Fruit fly (Drosophila melanogaster) whole organism, adult: ENCODE data around the gene CG31915.

ENCODE experiments used
- CG11617 ChIP-seq: fragments of 200-800 bp; sonication (Bioruptor generic); optimal IDR thresholded peaks from 2 replicates; lab custom pipeline; 2017; ENCODE audit warnings: mild to moderate bottlenecking, missing biosample characterization, missing genetic modification reagents, missing genetic modification characterization
- CG12768 ChIP-seq: fragments of 200-800 bp; sonication (Bioruptor generic); optimal IDR thresholded peaks from 2 replicates; lab custom pipeline; 2017; ENCODE audit warnings: missing biosample characterization, missing genetic modification characterization, mild to moderate bottlenecking, moderate library complexity, missing genetic modification reagents
- CG14711 ChIP-seq: fragments of 200-800 bp; sonication (Bioruptor generic); optimal IDR thresholded peaks from 2 replicates; lab custom pipeline; 2018; ENCODE audit warnings: missing biosample characterization, mild to moderate bottlenecking, missing genetic modification characterization, moderate library complexity
- CG1620 ChIP-seq: fragments of 200-800 bp; sonication (Bioruptor generic); optimal IDR thresholded peaks from 2 replicates; lab custom pipeline; 2016; ENCODE audit warnings: missing biosample characterization, missing genetic modification characterization
- CG33017 ChIP-seq: fragments of 200-800 bp; sonication (Bioruptor generic); optimal IDR thresholded peaks from 2 replicates; lab custom pipeline; 2018; ENCODE audit warnings: missing biosample characterization, mild to moderate bottlenecking, missing genetic modification characterization, moderate library complexity
- CG5204 ChIP-seq: fragments of 200-800 bp; sonication (Bioruptor generic); optimal IDR thresholded peaks from 2 replicates; lab custom pipeline; 2016; ENCODE audit warnings: missing biosample characterization, missing genetic modification characterization
- CG7045 ChIP-seq: fragments of 200-800 bp; sonication (Bioruptor generic); optimal IDR thresholded peaks from 2 replicates; lab custom pipeline; 2017; ENCODE audit warnings: missing biosample characterization, mild to moderate bottlenecking, missing genetic modification characterization
- CG7101 ChIP-seq: fragments of 200-800 bp; sonication (Bioruptor generic); optimal IDR thresholded peaks from 2 replicates; lab custom pipeline; 2018; ENCODE audit warnings: missing biosample characterization, mild to moderate bottlenecking, missing genetic modification characterization, moderate library complexity
- Clk ChIP-seq: fragments of 200-800 bp; sonication (Bioruptor generic); optimal IDR thresholded peaks from 2 replicates; lab custom pipeline; 2017; ENCODE audit warnings: missing biosample characterization, missing genetic modification characterization
- Crg-1 ChIP-seq: fragments of 200-800 bp; sonication (Bioruptor generic); optimal IDR thresholded peaks from 2 replicates; lab custom pipeline; 2016; ENCODE audit warnings: missing biosample characterization, missing genetic modification characterization
- Hr96 ChIP-seq: fragments of 200-800 bp; sonication (Bioruptor generic); optimal IDR thresholded peaks from 2 replicates; lab custom pipeline; 2016; ENCODE audit warnings: missing biosample characterization, missing genetic modification characterization
- Mnt ChIP-seq: fragments of 200-800 bp; sonication (Bioruptor generic); optimal IDR thresholded peaks from 2 replicates; lab custom pipeline; 2016; ENCODE audit warnings: missing biosample characterization, mild to moderate bottlenecking, missing genetic modification characterization
- bab1 ChIP-seq: fragments of 200-800 bp; sonication (Bioruptor generic); optimal IDR thresholded peaks from 3 replicates; lab custom pipeline; 2019; ENCODE audit warnings: missing biosample characterization, mild to moderate bottlenecking, missing genetic modification characterization, moderate library complexity
- cic ChIP-seq: fragments of 200-800 bp; sonication (Bioruptor generic); optimal IDR thresholded peaks from 2 replicates; lab custom pipeline; 2017; ENCODE audit warnings: missing biosample characterization, mild to moderate bottlenecking, missing genetic modification characterization, moderate library complexity
- cnc ChIP-seq, 2 experiments: fragments of >200 bp; optimal IDR thresholded peaks; 2 replicates each; lab custom pipeline; 2017
- kay ChIP-seq: fragments of 200-800 bp; sonication (Bioruptor generic); peaks from one replicate; lab custom pipeline; 2016; ENCODE audit warnings: missing biosample characterization, missing genetic modification characterization, borderline replicate concordance
- ovo ChIP-seq: fragments of 200-800 bp; sonication (Bioruptor generic); optimal IDR thresholded peaks from 2 replicates; lab custom pipeline; 2016; ENCODE audit warnings: missing biosample characterization, missing genetic modification characterization
- pad ChIP-seq: fragments of 200-800 bp; sonication (Bioruptor generic); optimal IDR thresholded peaks from 3 replicates; lab custom pipeline; 2017; ENCODE audit warnings: missing biosample characterization, missing genetic modification characterization, mild to moderate bottlenecking, moderate library complexity, missing genetic modification reagents
- tj ChIP-seq: fragments of 200-800 bp; sonication (Bioruptor generic); optimal IDR thresholded peaks from 3 replicates; lab custom pipeline; 2017; ENCODE audit warnings: missing biosample characterization, mild to moderate bottlenecking, missing genetic modification characterization, moderate library complexity
- toe ChIP-seq: fragments of 200-800 bp; sonication (Bioruptor generic); optimal IDR thresholded peaks from 2 replicates; lab custom pipeline; 2016; ENCODE audit warnings: missing biosample characterization, missing genetic modification characterization

CG31915 gene

DNA sequence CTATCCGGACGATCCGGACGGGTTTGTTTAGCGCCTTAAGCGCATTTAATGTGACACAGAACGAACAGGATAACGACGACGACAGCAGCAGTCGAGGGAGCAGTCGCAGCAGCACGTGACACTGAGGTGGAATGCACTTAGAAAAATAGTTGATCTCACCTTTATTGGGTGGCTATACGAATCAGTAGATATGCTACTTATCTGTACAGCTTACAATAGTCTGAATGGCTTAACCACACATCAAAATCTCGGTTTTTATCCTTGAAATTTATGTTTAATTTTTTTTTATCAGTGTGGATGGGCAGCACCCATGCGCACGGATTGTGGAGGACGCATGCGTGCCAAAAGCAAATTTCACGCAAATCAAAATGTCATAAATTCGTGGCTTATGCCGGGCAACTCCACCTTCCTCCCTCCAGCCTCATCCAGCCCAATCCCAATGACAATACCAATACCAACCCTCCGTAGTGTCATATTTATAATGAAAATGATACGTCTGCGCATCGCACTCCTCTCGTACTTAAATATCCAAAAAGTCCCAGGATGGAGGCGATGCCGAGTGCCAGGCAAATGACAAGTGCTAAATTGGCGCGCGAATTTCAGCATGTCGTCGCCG lies 20.0 kb upstream of the CG31915 start:
- TF ChIP-seq ovo (GFP tag; lab: Kevin White, UChicago) (no peak), CG33017 (tag; lab: Kevin White, UChicago) (no peak), toe (no peak), cic (GFP tag; lab: Kevin White, UChicago) (no peak), CG5204 (GFP tag; lab: Kevin White, UChicago) (no peak), bab1 (no peak), CG7101 (tag; lab: Kevin White, UChicago) (no peak), Clk (GFP tag; lab: Kevin White, UChicago) (no peak), pad (GFP tag; lab: Kevin White, UChicago) (no peak), CG11617 (GFP tag; lab: Kevin White, UChicago) (no peak)

DNA sequence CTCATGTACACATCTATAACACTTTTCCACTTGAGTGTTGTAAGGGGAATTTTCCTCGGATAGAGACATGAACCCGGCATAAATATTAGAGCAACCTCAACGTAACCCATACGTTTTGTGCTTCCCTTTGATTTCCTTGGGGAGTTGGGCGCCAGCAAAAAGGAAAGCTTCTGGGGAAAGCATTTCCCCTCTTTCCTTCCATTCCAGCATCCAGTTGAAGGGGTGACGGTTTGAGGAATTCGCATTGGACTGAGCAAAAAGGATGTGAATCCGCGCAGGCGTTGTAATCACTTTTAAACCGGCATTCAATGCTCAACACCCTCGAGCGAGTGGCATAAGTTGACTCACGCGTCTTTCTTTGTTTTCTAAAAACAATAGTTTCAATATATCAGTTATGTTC lies 13.0 kb upstream of the CG31915 start:
- TF ChIP-seq CG7101 (tag; lab: Kevin White, UChicago) (no peak), Mnt (GFP tag; lab: Kevin White, UChicago) (no peak), tj (GFP tag; lab: Kevin White, UChicago) (no peak)

DNA sequence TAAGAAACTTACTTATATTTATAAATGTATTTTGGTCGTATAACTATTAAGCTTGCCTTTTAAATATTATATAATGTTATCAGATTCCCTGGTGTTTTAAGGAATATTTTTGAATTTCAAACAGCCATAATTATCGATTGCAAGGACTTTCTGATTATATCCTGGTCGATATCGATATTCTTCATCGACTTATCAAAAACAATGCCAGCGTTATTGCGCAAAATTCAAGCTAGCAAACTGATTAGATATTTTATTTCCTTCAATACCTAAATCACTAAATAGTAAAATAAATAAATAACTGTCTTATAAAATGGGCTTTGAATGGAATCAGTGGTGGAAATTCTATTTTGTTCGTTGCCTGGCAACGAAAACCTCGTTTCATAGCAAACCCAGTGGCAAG lies 10.5 kb upstream of the CG31915 start, which contains the start of gene CG14020:
Gene CG14020, plus strand, starts transcription at position 345 of the 400 bp plus-strand sequence.
- TF ChIP-seq CG12768 (GFP tag; lab: Kevin White, UChicago) (no peak), toe (no peak), Mnt (GFP tag; lab: Kevin White, UChicago) (no peak), bab1 (no peak), CG14711 (tag; lab: Kevin White, UChicago) (no peak), Hr96 (GFP tag; lab: Kevin White, UChicago) (no peak), kay (GFP tag; lab: Kevin White, UChicago) (no peak), CG11617 (GFP tag; lab: Kevin White, UChicago) (no peak), cnc (optimal IDR thresholded peaks at IDR 0.05; lab: Kevin White, UChicago) (no peak), CG1620 (GFP tag; lab: Kevin White, UChicago) (no peak), CG33017 (tag; lab: Kevin White, UChicago) (no peak)

dm6 chr2L:5519846-5520384 lies 8.0 kb upstream of the CG31915 start, which contains the start of the genes CG7382 and cl:
CG7382 (minus strand) TSS chr2L:5519896.
cl (plus strand) TSS chr2L:5520135.
- TF ChIP-seq CG7045 (peak; percentile 36), Hr96 (GFP tag; lab: Kevin White, UChicago) (no peak), CG11617 (GFP tag; lab: Kevin White, UChicago) (peak; percentile 24), CG7101 (tag; lab: Kevin White, UChicago) (peak; percentile 21), Mnt (GFP tag; lab: Kevin White, UChicago) (no peak), CG14711 (tag; lab: Kevin White, UChicago) (peak; percentile 92), pad (GFP tag; lab: Kevin White, UChicago) (peak; percentile 99), ovo (GFP tag; lab: Kevin White, UChicago) (peak; percentile 53), tj (GFP tag; lab: Kevin White, UChicago) (peak; percentile 82), cic (GFP tag; lab: Kevin White, UChicago) (peak; percentile 15), cnc (optimal IDR thresholded peaks at IDR 0.05; lab: Kevin White, UChicago) (no peak), toe (peak; percentile 69), CG5204 (GFP tag; lab: Kevin White, UChicago) (no peak), CG1620 (GFP tag; lab: Kevin White, UChicago) (no peak)

- TF ChIP-seq tj (GFP tag; lab: Kevin White, UChicago) (no peak), Crg-1 (GFP tag; lab: Kevin White, UChicago) (no peak), CG7045 (no peak), Hr96 (GFP tag; lab: Kevin White, UChicago) (no peak), kay (GFP tag; lab: Kevin White, UChicago) (no peak), cic (GFP tag; lab: Kevin White, UChicago) (no peak), CG1620 (GFP tag; lab: Kevin White, UChicago) (no peak), ovo (GFP tag; lab: Kevin White, UChicago) (no peak), pad (GFP tag; lab: Kevin White, UChicago) (no peak), Mnt (GFP tag; lab: Kevin White, UChicago) (no peak), toe (no peak), bab1 (no peak), CG33017 (tag; lab: Kevin White, UChicago) (no peak), CG5204 (GFP tag; lab: Kevin White, UChicago) (no peak)
Observed at dm6 chr2L:5520757-5521156, 7.2 kb upstream of the CG31915 start.

DNA sequence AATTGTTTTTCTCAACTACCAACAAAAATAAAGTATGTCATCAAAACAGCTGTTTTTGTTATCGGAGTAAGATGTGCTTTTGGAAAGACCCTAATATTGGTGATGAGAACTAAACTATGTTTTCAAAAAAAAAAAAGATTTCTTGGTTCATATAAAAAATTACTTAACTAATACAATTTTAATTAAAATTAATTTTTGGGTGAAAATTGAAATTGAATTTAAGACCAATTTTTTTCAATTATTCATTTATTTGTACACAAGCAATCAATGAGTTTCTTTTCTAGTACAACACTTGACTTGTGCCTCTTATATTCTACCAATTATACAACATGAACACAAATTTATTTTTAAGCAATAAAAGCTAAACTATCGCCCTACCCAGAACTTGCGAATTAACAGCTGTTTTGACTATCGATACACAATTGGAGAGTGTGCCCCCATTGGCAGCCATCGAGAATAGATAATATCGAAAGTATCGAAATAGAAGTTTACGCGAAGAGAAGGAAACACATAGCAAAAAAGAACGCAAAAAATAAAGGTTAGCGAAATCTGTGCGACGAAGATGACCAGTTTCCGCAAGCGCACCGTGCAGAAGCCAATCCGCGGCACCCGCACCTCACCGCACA lies 4.0 kb upstream of the CG31915 start, which contains the start of the genes Vps52 and Elp4:
Gene Vps52, minus strand, starts transcription at position 51 of the 626 bp plus-strand sequence.
Gene Elp4, plus strand, starts transcription at position 292 of the 626 bp plus-strand sequence.
- TF ChIP-seq CG11617 (GFP tag; lab: Kevin White, UChicago) (peak; percentile 87), CG12768 (GFP tag; lab: Kevin White, UChicago) (peak; percentile 77), CG5204 (GFP tag; lab: Kevin White, UChicago) (no peak), cnc (optimal IDR thresholded peaks at IDR 0.05; lab: Kevin White, UChicago) (no peak), pad (GFP tag; lab: Kevin White, UChicago) (peak; percentile 64), kay (GFP tag; lab: Kevin White, UChicago) (no peak), tj (GFP tag; lab: Kevin White, UChicago) (peak; percentile 61), CG7101 (tag; lab: Kevin White, UChicago) (peak; percentile 83), Clk (GFP tag; lab: Kevin White, UChicago) (peak; percentile 76), CG33017 (tag; lab: Kevin White, UChicago) (peak; percentile 37), CG14711 (tag; lab: Kevin White, UChicago) (peak; percentile 78), CG1620 (GFP tag; lab: Kevin White, UChicago) (peak; percentile 79), bab1 (peak; percentile 59), Mnt (GFP tag; lab: Kevin White, UChicago) (peak; percentile 48), Crg-1 (GFP tag; lab: Kevin White, UChicago) (peak; percentile 31), CG7045 (peak; percentile 80), ovo (GFP tag; lab: Kevin White, UChicago) (peak; percentile 14), toe (no peak)
